Fruit fly (Drosophila melanogaster) whole organism, embryonic: ENCODE results near the gene RanGAP.
A peak's percentile ranks its signal among the peaks of the same experiment; 100 is the strongest.

Source experiments
- BtbVII ChIP-seq: fragments of 200-800 bp; sonication (Bioruptor generic); optimal IDR thresholded peaks from 3 replicates; lab custom pipeline; 2017; ENCODE audit warnings: missing biosample characterization, mild to moderate bottlenecking, missing genetic modification characterization
- CG10321 ChIP-seq: fragments of 200-800 bp; sonication (Bioruptor generic); IDR thresholded peaks from 2 replicates; pipeline ENCODE4 v1.3.6; 2022; ENCODE audit warnings: missing biosample characterization, missing genetic modification characterization
- CG10366 ChIP-seq: fragments of 200-800 bp; sonication (Bioruptor generic); IDR thresholded peaks from 2 replicates; pipeline ENCODE4 v1.3.6; 2022; ENCODE audit warnings: missing biosample characterization, missing genetic modification characterization
- CG10543 ChIP-seq: fragments of 200-800 bp; sonication (Bioruptor generic); optimal IDR thresholded peaks from 3 replicates; lab custom pipeline; 2017; ENCODE audit warnings: missing biosample characterization, mild to moderate bottlenecking, missing genetic modification characterization, moderate library complexity
- CG10979 ChIP-seq: fragments of 200-800 bp; sonication (Bioruptor generic); optimal IDR thresholded peaks from 2 replicates; lab custom pipeline; 2018; ENCODE audit warnings: missing biosample characterization, mild to moderate bottlenecking, missing genetic modification characterization, moderate library complexity
- CG11247 ChIP-seq: fragments of 200-800 bp; sonication (Bioruptor generic); IDR thresholded peaks from 2 replicates; pipeline ENCODE4 v1.3.6; 2022; ENCODE audit warnings: missing biosample characterization, missing genetic modification characterization
- CG12071 ChIP-seq: fragments of 200-800 bp; sonication (Bioruptor generic); optimal IDR thresholded peaks from 3 replicates; lab custom pipeline; 2018; ENCODE audit warnings: missing biosample characterization, mild to moderate bottlenecking, missing genetic modification characterization
- CG1233 ChIP-seq: fragments of 200-800 bp; sonication (Bioruptor generic); optimal IDR thresholded peaks from 4 replicates; lab custom pipeline; 2018; ENCODE audit warnings: missing biosample characterization, mild to moderate bottlenecking, missing genetic modification characterization
- CG13894 ChIP-seq: fragments of 200-800 bp; sonication (Bioruptor generic); optimal IDR thresholded peaks from 3 replicates; lab custom pipeline; 2018; ENCODE audit warnings: missing biosample characterization, mild to moderate bottlenecking, missing genetic modification characterization, moderate library complexity
- CG14667 ChIP-seq: fragments of 200-800 bp; sonication (Bioruptor generic); IDR thresholded peaks from 2 replicates; pipeline ENCODE4 v1.3.6; 2022; ENCODE audit warnings: missing biosample characterization, missing genetic modification characterization
- CG15073 ChIP-seq: fragments of 200-800 bp; sonication (Bioruptor generic); optimal IDR thresholded peaks from 2 replicates; lab custom pipeline; 2016; ENCODE audit warnings: missing biosample characterization, missing genetic modification characterization
- CG15269 ChIP-seq: fragments of 200-800 bp; sonication (Bioruptor generic); optimal IDR thresholded peaks from 2 replicates; lab custom pipeline; 2018; ENCODE audit warnings: missing biosample characterization, mild to moderate bottlenecking, missing genetic modification characterization, moderate library complexity
- CG15696 ChIP-seq: fragments of 200-800 bp; sonication (Bioruptor generic); optimal IDR thresholded peaks from 2 replicates; lab custom pipeline; 2019; ENCODE audit warnings: missing biosample characterization, mild to moderate bottlenecking, missing genetic modification characterization, moderate library complexity
- CG1603 ChIP-seq: fragments of 200-800 bp; sonication (Bioruptor generic); optimal IDR thresholded peaks from 2 replicates; lab custom pipeline; 2019; ENCODE audit warnings: missing biosample characterization, mild to moderate bottlenecking, missing genetic modification characterization, moderate library complexity
- CG17802 ChIP-seq: fragments of 200-800 bp; sonication (Bioruptor generic); optimal IDR thresholded peaks from 2 replicates; lab custom pipeline; 2018; ENCODE audit warnings: missing biosample characterization, mild to moderate bottlenecking, missing genetic modification characterization, moderate library complexity
- CG2116 ChIP-seq: fragments of 200-800 bp; sonication (Bioruptor generic); optimal IDR thresholded peaks from 3 replicates; lab custom pipeline; 2018; ENCODE audit warnings: missing biosample characterization, mild to moderate bottlenecking, missing genetic modification characterization
- CG31388 ChIP-seq: fragments of 200-800 bp; sonication (Bioruptor generic); optimal IDR thresholded peaks from 2 replicates; lab custom pipeline; 2016; ENCODE audit warnings: missing biosample characterization, missing genetic modification characterization
- CG4424 ChIP-seq: fragments of 200-800 bp; sonication (Bioruptor generic); optimal IDR thresholded peaks from 3 replicates; lab custom pipeline; 2016; ENCODE audit warnings: missing biosample characterization, missing genetic modification characterization
- CG5180 ChIP-seq: fragments of 200-800 bp; sonication (Bioruptor generic); optimal IDR thresholded peaks from 3 replicates; lab custom pipeline; 2017; ENCODE audit warnings: missing biosample characterization, missing genetic modification characterization, mild to moderate bottlenecking, moderate library complexity, missing genetic modification reagents
- CG6765 ChIP-seq: fragments of 200-800 bp; sonication (Bioruptor generic); optimal IDR thresholded peaks from 3 replicates; lab custom pipeline; 2017; ENCODE audit warnings: missing biosample characterization, mild to moderate bottlenecking, missing genetic modification characterization
- CG6854 ChIP-seq: fragments of 200-800 bp; sonication (Bioruptor generic); optimal IDR thresholded peaks from 3 replicates; lab custom pipeline; 2017; ENCODE audit warnings: missing biosample characterization, mild to moderate bottlenecking, missing genetic modification characterization
- CG7372 ChIP-seq: fragments of 200-800 bp; sonication (Bioruptor generic); IDR thresholded peaks from 2 replicates; pipeline ENCODE4 v1.3.6; 2022; ENCODE audit warnings: missing biosample characterization, missing genetic modification characterization
- CG7839 ChIP-seq: fragments of 200-800 bp; sonication (Bioruptor generic); optimal IDR thresholded peaks from 3 replicates; lab custom pipeline; 2018; ENCODE audit warnings: missing biosample characterization, mild to moderate bottlenecking, missing genetic modification characterization, moderate library complexity
- CG7963 ChIP-seq: fragments of 200-800 bp; sonication (Bioruptor generic); IDR thresholded peaks from 3 replicates; pipeline ENCODE4 v1.3.6; 2022; ENCODE audit warnings: missing biosample characterization, missing genetic modification characterization; ENCODE audit not compliant: partially characterized antibody
- CG8388 ChIP-seq: fragments of 200-800 bp; sonication (Bioruptor generic); optimal IDR thresholded peaks from 2 replicates; lab custom pipeline; 2019; ENCODE audit warnings: missing biosample characterization, mild to moderate bottlenecking, missing genetic modification characterization, moderate library complexity
- CTCF ChIP-seq: fragments of 200-800 bp; sonication (Bioruptor generic); optimal IDR thresholded peaks from 2 replicates; lab custom pipeline; 2017; ENCODE audit warnings: missing biosample characterization, mild to moderate bottlenecking, missing genetic modification characterization, moderate library complexity
- Dfd ChIP-seq, 2 experiments: fragments of >200 bp; optimal IDR thresholded peaks; 2 replicates each; lab custom pipeline; 2017; ENCODE audit warnings: missing biosample characterization in 2 of 2, missing genetic modification characterization in 2 of 2
- GATAe ChIP-seq: fragments of 200-800 bp; sonication (Bioruptor generic); conservative IDR thresholded peaks from 2 replicates; pipeline ENCODE4 v1.3.6; 2022; ENCODE audit warnings: missing biosample characterization, missing genetic modification characterization
- H15 ChIP-seq: fragments of 200-800 bp; sonication (Bioruptor generic); IDR thresholded peaks from 3 replicates; pipeline ENCODE4 v1.3.6; 2022; ENCODE audit warnings: missing biosample characterization, missing genetic modification characterization
- HLH54F ChIP-seq: fragments of 200-800 bp; sonication (Bioruptor generic); optimal IDR thresholded peaks from 3 replicates; lab custom pipeline; 2016; ENCODE audit warnings: missing biosample characterization, missing genetic modification characterization
- HmgD ChIP-seq: fragments of 200-800 bp; sonication (Bioruptor generic); optimal IDR thresholded peaks from 3 replicates; lab custom pipeline; 2016; ENCODE audit warnings: missing biosample characterization, missing genetic modification characterization
- Hr3 ChIP-seq: fragments of 200-800 bp; sonication (Bioruptor generic); optimal IDR thresholded peaks from 3 replicates; lab custom pipeline; 2016; ENCODE audit warnings: missing biosample characterization, missing genetic modification characterization
- MESR4 ChIP-seq: fragments of 200-800 bp; sonication (Bioruptor generic); optimal IDR thresholded peaks from 2 replicates; lab custom pipeline; 2018; ENCODE audit warnings: missing biosample characterization, mild to moderate bottlenecking, missing genetic modification characterization, moderate library complexity
- NFAT ChIP-seq: fragments of 200-800 bp; sonication (Bioruptor generic); IDR thresholded peaks from 2 replicates; pipeline ENCODE4 v1.3.6; 2022; ENCODE audit warnings: missing biosample characterization, missing genetic modification characterization
- NK7.1 ChIP-seq: fragments of 200-800 bp; sonication (Bioruptor generic); optimal IDR thresholded peaks from 3 replicates; lab custom pipeline; 2016; ENCODE audit warnings: missing biosample characterization, missing genetic modification characterization
- Poxn ChIP-seq: fragments of 200-800 bp; sonication (Bioruptor generic); IDR thresholded peaks from 2 replicates; pipeline ENCODE4 v1.3.6; 2022; ENCODE audit warnings: missing biosample characterization, missing genetic modification characterization
- Stat92E ChIP-seq, 3 experiments: fragments of >200 bp in 2 of 3; fragments of 200-800 bp in 1 of 3; sonication (Bioruptor generic) in 1 of 3; optimal IDR thresholded peaks; 2 replicates each; lab custom pipeline; 2017 to 2019; ENCODE audit warnings: missing biosample characterization in 3 of 3, missing genetic modification characterization in 3 of 3, mild to moderate bottlenecking in 1 of 3, moderate library complexity in 1 of 3
- aop ChIP-seq: fragments of 200-800 bp; sonication (Bioruptor generic); IDR thresholded peaks from 2 replicates; pipeline ENCODE4 v1.3.6; 2022; ENCODE audit warnings: missing biosample characterization, missing genetic modification characterization
- bsh ChIP-seq, 2 experiments: fragments of 200-800 bp; sonication (Bioruptor generic); optimal IDR thresholded peaks; 2 replicates each; lab custom pipeline; 2017 to 2018; ENCODE audit warnings: mild to moderate bottlenecking in 2 of 2, missing biosample characterization in 2 of 2, missing genetic modification characterization in 2 of 2, moderate library complexity in 1 of 2
- chm ChIP-seq: fragments of 200-800 bp; sonication (Bioruptor generic); IDR thresholded peaks from 2 replicates; pipeline ENCODE4 v1.3.6; 2022; ENCODE audit warnings: missing biosample characterization, missing genetic modification characterization
- fru ChIP-seq: fragments of >200 bp; optimal IDR thresholded peaks from 2 replicates; lab custom pipeline; 2017
- gsb-n ChIP-seq: fragments of 200-800 bp; sonication (Bioruptor generic); optimal IDR thresholded peaks from 3 replicates; lab custom pipeline; 2018; ENCODE audit warnings: missing biosample characterization, mild to moderate bottlenecking, missing genetic modification characterization
- jigr1 ChIP-seq: fragments of 200-800 bp; sonication (Bioruptor generic); IDR thresholded peaks from 3 replicates; pipeline ENCODE4 v1.3.6; 2022; ENCODE audit warnings: missing biosample characterization, missing genetic modification characterization
- nau ChIP-seq: fragments of 200-800 bp; sonication (Bioruptor generic); optimal IDR thresholded peaks from 3 replicates; lab custom pipeline; 2017; ENCODE audit warnings: missing biosample characterization, mild to moderate bottlenecking, missing genetic modification characterization, missing genetic modification reagents
- phol ChIP-seq: fragments of 200-800 bp; sonication (Bioruptor generic); optimal IDR thresholded peaks from 3 replicates; lab custom pipeline; 2018; ENCODE audit warnings: missing biosample characterization, mild to moderate bottlenecking, missing genetic modification characterization, moderate library complexity
- rib ChIP-seq: fragments of 200-800 bp; sonication (Bioruptor generic); IDR thresholded peaks from 2 replicates; pipeline ENCODE4 v1.3.6; 2022; ENCODE audit warnings: missing biosample characterization, missing genetic modification characterization
- tin ChIP-seq: fragments of 200-800 bp; sonication (Bioruptor generic); optimal IDR thresholded peaks from 3 replicates; lab custom pipeline; 2016; ENCODE audit warnings: missing biosample characterization, missing genetic modification characterization
- wdn ChIP-seq: fragments of 200-800 bp; sonication (Bioruptor generic); IDR thresholded peaks from 2 replicates; pipeline ENCODE4 v1.3.6; 2022; ENCODE audit warnings: missing biosample characterization, missing genetic modification characterization
- wor ChIP-seq: fragments of 200-800 bp; sonication (Bioruptor generic); IDR thresholded peaks from 2 replicates; pipeline ENCODE4 v1.3.6; 2022; ENCODE audit warnings: missing biosample characterization, missing genetic modification characterization

RanGAP gene

dm6 chr2L:19398317-19399234, 43.2 kb upstream of the RanGAP start, which contains the start of gene CG17544 (continued):
- TF ChIP-seq CG6765 (GFP tag; lab: Kevin White, UChicago) (peak; percentile 82), CG4424 (GFP tag; lab: Kevin White, UChicago) (peak; percentile 73), CG11247 (no peak), CG6854 (GFP tag; lab: Kevin White, UChicago) (peak; percentile 73), CG7839 (tag; lab: Kevin White, UChicago) (peak; percentile 74), phol (peak; percentile 83), rib (peak; percentile 66; the same call in 1 of the 2 replicates), CG5180 (GFP tag; lab: Kevin White, UChicago) (peak; percentile 30), CG1603 (peak; percentile 13), nau (GFP tag; lab: Kevin White, UChicago) (peak; percentile 70), CG12071 (GFP tag; lab: Kevin White, UChicago) (peak; percentile 35), BtbVII (GFP tag; lab: Kevin White, UChicago) (peak; percentile 84), Dfd (GFP tag; optimal IDR thresholded peaks at IDR 0.05; lab: Kevin White, UChicago) (no peak), gsb-n (tag; lab: Kevin White, UChicago) (peak; percentile 60), HLH54F (GFP tag; lab: Kevin White, UChicago) (peak; percentile 35), CG31388 (peak; percentile 6), HmgD (GFP tag; lab: Kevin White, UChicago) (no peak), chm (GFP tag; lab: Robert Waterston, UW) (peak; percentile 66), wdn (peak; percentile 42), NFAT (GFP tag; lab: Robert Waterston, UW) (peak; percentile 70), MESR4 (GFP tag; lab: Kevin White, UChicago) (no peak), CG15073 (no peak), aop (GFP tag; lab: Robert Waterston, UW) (0 out of 2 replicates have a peak, but pooled peaks have one; percentile 24), CG15269 (tag; lab: Kevin White, UChicago) (peak; percentile 81), H15 (GFP tag; lab: Robert Waterston, UW) (peak; percentile 11; the same call in 1 of the 3 replicates), CG7963 (no peak), CG10321 (GFP tag; lab: Robert Waterston, UW) (peak; percentile 90), Stat92E (GFP tag; optimal IDR thresholded peaks at IDR 0.05; lab: Kevin White, UChicago) (no peak), CG14667 (GFP tag; lab: Robert Waterston, UW) (peak; percentile 33; the same call in 1 of the 2 replicates), bsh (GFP tag; optimal IDR thresholded peaks at IDR 0.05; lab: Kevin White, UChicago) (peak; percentile 72 to 86), CG7372 (GFP tag; lab: Robert Waterston, UW) (peak; percentile 25), CG10543 (GFP tag; lab: Kevin White, UChicago) (peak; percentile 92), CG17802 (tag; lab: Kevin White, UChicago) (peak; percentile 4), fru (no peak), tin (GFP tag; lab: Kevin White, UChicago) (peak; percentile 49), CG8388 (GFP tag; lab: Kevin White, UChicago) (peak; percentile 68), Poxn (0 out of 2 replicates have a peak, but pooled peaks have one; percentile 51), jigr1 (GFP tag; lab: Robert Waterston, UW) (peak; percentile 11; the same call in 1 of the 3 replicates), CG10366 (no peak; the same call in 1 of the 2 replicates), CTCF (GFP tag; lab: Kevin White, UChicago) (no peak), wor (peak; percentile 21; the same call in 1 of the 2 replicates), CG15696 (peak; percentile 71), NK7.1 (no peak), CG1233 (peak; percentile 89), CG2116 (GFP tag; lab: Kevin White, UChicago) (peak; percentile 21), CG13894 (tag; lab: Kevin White, UChicago) (peak; percentile 84), Hr3 (GFP tag; lab: Kevin White, UChicago) (peak; percentile 86), CG10979 (tag; lab: Kevin White, UChicago) (peak; percentile 89), GATAe (GFP tag; lab: Robert Waterston, UW) (no peak)
